Worm (Caenorhabditis elegans) whole organism, young adult: ENCODE data around the gene F42G4.5.

ENCODE experiments used
- C06A6.2 ChIP-seq: fragments of 200-800 bp; sonication (Bioruptor generic); conservative IDR thresholded peaks from 2 replicates; pipeline ENCODE4 v1.3.6; 2022; ENCODE audit warnings: missing genetic modification characterization, missing compliant biosample characterization
- D2030.7 ChIP-seq: fragments of 200-800 bp; sonication (Bioruptor generic); IDR thresholded peaks from 2 replicates; pipeline ENCODE4 v1.3.6; 2022; ENCODE audit warnings: missing genetic modification reagents, missing genetic modification characterization, missing compliant biosample characterization
- F52B5.7 ChIP-seq: sonication (generic microtip); optimal IDR thresholded peaks from 2 replicates; lab custom pipeline; 2016; ENCODE audit warnings: mild to moderate bottlenecking, missing genetic modification characterization, missing compliant biosample characterization
- F57A8.1 ChIP-seq: fragments of 200-800 bp; sonication (Bioruptor generic); optimal IDR thresholded peaks from 2 replicates; lab custom pipeline; 2018; ENCODE audit warnings: mild to moderate bottlenecking, missing genetic modification characterization, moderate library complexity, missing compliant biosample characterization
- F57C9.4 ChIP-seq: sonication (generic microtip); optimal IDR thresholded peaks from 2 replicates; lab custom pipeline; 2017; ENCODE audit warnings: mild to moderate bottlenecking, missing genetic modification characterization, missing compliant biosample characterization
- K11D2.4 ChIP-seq: fragments of 200-800 bp; sonication (Bioruptor generic); IDR thresholded peaks from 2 replicates; pipeline ENCODE4 v1.3.6; 2022; ENCODE audit warnings: missing genetic modification reagents, missing genetic modification characterization, missing compliant biosample characterization
- K12H6.12 ChIP-seq: fragments of 200-800 bp; sonication (Bioruptor generic); optimal IDR thresholded peaks from 2 replicates; lab custom pipeline; 2018; ENCODE audit warnings: mild to moderate bottlenecking, missing genetic modification characterization, missing compliant biosample characterization
- Y53F4B.3 ChIP-seq: fragments of 200-800 bp; sonication (Bioruptor generic); IDR thresholded peaks from 2 replicates; pipeline ENCODE4 v1.3.6; 2022; ENCODE audit warnings: missing genetic modification reagents, missing genetic modification characterization, missing compliant biosample characterization
- ama-1 ChIP-seq, 3 experiments: fragments of 150-350 bp in 1 of 3; sonication (generic microtip) in 2 of 3; optimal IDR thresholded peaks; 2 replicates each; lab custom pipeline; 2014 to 2018; ENCODE audit warnings: missing biosample characterization in 2 of 3, missing genetic modification characterization in 2 of 3, missing genetic modification reagents in 2 of 3
- aptf-2 ChIP-seq: fragments of 200-800 bp; sonication (Bioruptor generic); conservative IDR thresholded peaks from 2 replicates; pipeline ENCODE4 v1.3.6; 2022; ENCODE audit warnings: missing genetic modification reagents, missing genetic modification characterization, missing compliant biosample characterization
- aptf-3 ChIP-seq: fragments of 200-800 bp; sonication (Bioruptor generic); IDR thresholded peaks from 2 replicates; pipeline ENCODE4 v1.3.6; 2022; ENCODE audit warnings: missing genetic modification characterization, missing compliant biosample characterization
- atf-7 ChIP-seq: sonication (generic microtip); optimal IDR thresholded peaks from 2 replicates; lab custom pipeline; 2017; ENCODE audit warnings: mild to moderate bottlenecking, missing genetic modification characterization, missing compliant biosample characterization
- attf-3 ChIP-seq: fragments of 200-800 bp; sonication (Bioruptor generic); conservative IDR thresholded peaks from 2 replicates; pipeline ENCODE4 v1.3.6; 2022; ENCODE audit warnings: missing genetic modification reagents, missing genetic modification characterization, missing compliant biosample characterization
- cebp-1 ChIP-seq, 2 experiments: fragments of 200-800 bp in 1 of 2; sonication (Bioruptor generic) in 1 of 2; sonication (generic microtip) in 1 of 2; IDR thresholded peaks in 1 of 2; optimal IDR thresholded peaks in 1 of 2; 2 replicates each; pipeline versions ENCODE4 v1.3.6 to Lab custom; 2017 to 2022; ENCODE audit warnings: missing compliant biosample characterization in 2 of 2, missing genetic modification characterization in 2 of 2, mild to moderate bottlenecking in 1 of 2, missing genetic modification reagents in 1 of 2, moderate library complexity in 1 of 2
- ceh-58 ChIP-seq: fragments of 200-800 bp; sonication (Bioruptor generic); IDR thresholded peaks from 2 replicates; pipeline ENCODE4 v1.3.6; 2022; ENCODE audit warnings: missing genetic modification characterization, missing compliant biosample characterization
- ceh-79 ChIP-seq: sonication (generic microtip); optimal IDR thresholded peaks from 2 replicates; lab custom pipeline; 2017; ENCODE audit warnings: mild to moderate bottlenecking, missing genetic modification characterization, missing compliant biosample characterization
- dpff-1 ChIP-seq: sonication (generic microtip); optimal IDR thresholded peaks from 2 replicates; lab custom pipeline; 2017; ENCODE audit warnings: mild to moderate bottlenecking, missing genetic modification characterization, missing compliant biosample characterization
- egl-18 ChIP-seq: fragments of 200-800 bp; sonication (Bioruptor generic); IDR thresholded peaks from 2 replicates; pipeline ENCODE4 v1.3.6; 2022; ENCODE audit warnings: missing genetic modification reagents, missing genetic modification characterization, missing compliant biosample characterization
- egl-44 ChIP-seq: fragments of 200-800 bp; sonication (Bioruptor generic); IDR thresholded peaks from 2 replicates; pipeline ENCODE4 v1.3.6; 2022; ENCODE audit warnings: missing genetic modification reagents, missing genetic modification characterization, missing compliant biosample characterization
- egrh-3 ChIP-seq: fragments of 200-800 bp; sonication (Bioruptor generic); IDR thresholded peaks from 2 replicates; pipeline ENCODE4 v1.3.6; 2022; ENCODE audit warnings: missing genetic modification reagents, missing genetic modification characterization, missing compliant biosample characterization
- him-1 ChIP-seq: sonication (generic microtip); optimal IDR thresholded peaks from 2 replicates; lab custom pipeline; 2016; ENCODE audit warnings: missing genotype, missing genetic modification reagents, missing genetic modification characterization, missing compliant biosample characterization
- hlh-26 ChIP-seq: fragments of 200-800 bp; sonication (Bioruptor generic); conservative IDR thresholded peaks from 2 replicates; pipeline ENCODE4 v1.3.6; 2022; ENCODE audit warnings: missing genetic modification reagents, missing genetic modification characterization, missing compliant biosample characterization
- let-526 ChIP-seq: fragments of 200-800 bp; sonication (Bioruptor generic); IDR thresholded peaks from 2 replicates; pipeline ENCODE4 v1.3.6; 2022; ENCODE audit warnings: missing genetic modification reagents, missing genetic modification characterization, missing compliant biosample characterization
- lin-35 ChIP-seq, 3 experiments: fragments of 150-350 bp in 2 of 3; sonication (generic microtip) in 1 of 3; optimal IDR thresholded peaks; 2 replicates each; lab custom pipeline; 2014 to 2018; ENCODE audit warnings: missing biosample characterization in 3 of 3, missing genetic modification characterization in 3 of 3, missing genetic modification reagents in 3 of 3
- lsy-27 ChIP-seq: sonication (generic microtip); optimal IDR thresholded peaks from 2 replicates; lab custom pipeline; 2017; ENCODE audit warnings: missing genetic modification characterization, mild to moderate bottlenecking, missing compliant biosample characterization, antibody characterized with exemption, missing genotype, borderline replicate concordance; ENCODE audit not compliant: insufficient read depth
- madf-3 ChIP-seq: fragments of 200-800 bp; sonication (Bioruptor generic); IDR thresholded peaks from 2 replicates; pipeline ENCODE4 v1.3.6; 2022; ENCODE audit warnings: missing genetic modification reagents, missing genetic modification characterization, missing compliant biosample characterization
- mel-28 ChIP-seq: sonication (generic microtip); optimal IDR thresholded peaks from 2 replicates; lab custom pipeline; 2016; ENCODE audit warnings: borderline replicate concordance, mild to moderate bottlenecking, missing genetic modification characterization, missing compliant biosample characterization
- nfya-2 ChIP-seq: fragments of 200-800 bp; sonication (Bioruptor generic); IDR thresholded peaks from 2 replicates; pipeline ENCODE4 v1.3.6; 2022; ENCODE audit warnings: missing genetic modification reagents, missing genetic modification characterization, missing compliant biosample characterization
- nfyb-1 ChIP-seq: fragments of 200-800 bp; sonication (Bioruptor generic); IDR thresholded peaks from 2 replicates; pipeline ENCODE4 v1.3.6; 2022; ENCODE audit warnings: missing genetic modification reagents, missing genetic modification characterization, missing compliant biosample characterization
- rcor-1 ChIP-seq: fragments of 200-800 bp; sonication (Bioruptor generic); IDR thresholded peaks from 2 replicates; pipeline ENCODE4 v1.3.6; 2022; ENCODE audit warnings: missing genetic modification reagents, missing genetic modification characterization, missing compliant biosample characterization
- somi-1 ChIP-seq: fragments of 200-800 bp; sonication (Bioruptor generic); optimal IDR thresholded peaks from 2 replicates; lab custom pipeline; 2018; ENCODE audit warnings: mild to moderate bottlenecking, missing genetic modification characterization, missing compliant biosample characterization
- sptf-2 ChIP-seq: fragments of 200-800 bp; sonication (Bioruptor generic); optimal IDR thresholded peaks from 2 replicates; lab custom pipeline; 2018; ENCODE audit warnings: mild to moderate bottlenecking, missing genetic modification characterization, missing compliant biosample characterization
- zfh-2 ChIP-seq: fragments of 200-800 bp; sonication (Bioruptor generic); conservative IDR thresholded peaks from 2 replicates; pipeline ENCODE4 v1.3.6; 2022; ENCODE audit warnings: missing genetic modification reagents, missing genetic modification characterization, missing compliant biosample characterization
- zim-3 ChIP-seq: sonication (generic microtip); optimal IDR thresholded peaks from 2 replicates; lab custom pipeline; 2017; ENCODE audit warnings: mild to moderate bottlenecking, missing genetic modification characterization, moderate library complexity, missing compliant biosample characterization
- ztf-26 ChIP-seq: sonication (generic microtip); optimal IDR thresholded peaks from 2 replicates; lab custom pipeline; 2017; ENCODE audit warnings: missing genetic modification characterization, missing compliant biosample characterization
- ztf-28 ChIP-seq: fragments of 200-800 bp; sonication (Bioruptor generic); IDR thresholded peaks from 2 replicates; pipeline ENCODE4 v1.3.6; 2022; ENCODE audit warnings: missing genetic modification reagents, missing genetic modification characterization, missing compliant biosample characterization
- ztf-3 ChIP-seq: fragments of 200-800 bp; sonication (Bioruptor generic); optimal IDR thresholded peaks from 2 replicates; lab custom pipeline; 2018; ENCODE audit warnings: mild to moderate bottlenecking, missing genetic modification characterization, missing compliant biosample characterization

The F42G4.5 gene

ce11 chrII:13065251-13065650 lies 8.0 kb upstream of the F42G4.5 start:
- no peak for TF ChIP-seq attf-3 (GFP tag; lab: Robert Waterston, UW)
- no peak for TF ChIP-seq D2030.7 (GFP tag; lab: Robert Waterston, UW)
- TF ChIP-seq K11D2.4 (GFP tag; lab: Robert Waterston, UW), result no peak
- TF ChIP-seq let-526 (GFP tag; lab: Robert Waterston, UW), result no peak
- no peak for TF ChIP-seq somi-1
- no peak for TF ChIP-seq him-1
- no peak for TF ChIP-seq sptf-2 (GFP tag; lab: Kevin White, UChicago)
- no peak for TF ChIP-seq egl-44
- no peak for TF ChIP-seq ztf-3 (GFP tag; lab: Kevin White, UChicago)
- TF ChIP-seq C06A6.2, result no peak
- TF ChIP-seq K12H6.12, result no peak
- TF ChIP-seq ceh-58 (GFP tag; lab: Robert Waterston, UW), result no peak
- no peak for TF ChIP-seq dpff-1
- TF ChIP-seq zim-3 (tag; lab: Kevin White, UChicago), result no peak

ce11 chrII:13066777-13067290 lies 6.4 kb upstream of the F42G4.5 start:
- TF ChIP-seq atf-7 (tag; lab: Kevin White, UChicago) (no peak), cebp-1 (GFP tag; IDR thresholded peaks at IDR 0.05; lab: Robert Waterston, UW) (no peak), cebp-1 (tag; optimal IDR thresholded peaks at IDR 0.05; lab: Kevin White, UChicago) (peak; percentile 13), K11D2.4 (GFP tag; lab: Robert Waterston, UW) (0 out of 2 replicates have a peak, but pooled peaks have one; percentile 36), aptf-2 (no peak), zfh-2 (GFP tag; lab: Robert Waterston, UW) (peak; percentile 94), egl-44 (0 out of 2 replicates have a peak, but pooled peaks have one; percentile 19), egrh-3 (GFP tag; lab: Robert Waterston, UW) (peak; percentile 87), lin-35 (GFP tag; optimal IDR thresholded peaks at IDR 0.05; lab: Kevin White, UChicago) (no peak), lsy-27 (no peak), Y53F4B.3 (no peak)
- TF ChIP-seq, all 124 proteins: peak for 5

ce11 chrII:13073742-13074141 lies 462 bp downstream of the F42G4.5 start:
- no peak for TF ChIP-seq nfya-2 (GFP tag; lab: Robert Waterston, UW)
- TF ChIP-seq zfh-2 (GFP tag; lab: Robert Waterston, UW), result no peak
- TF ChIP-seq F57A8.1 (GFP tag; lab: Kevin White, UChicago), result no peak
- TF ChIP-seq ceh-79 (tag; lab: Kevin White, UChicago), result no peak
- TF ChIP-seq egl-18 (GFP tag; lab: Robert Waterston, UW), result no peak
- no peak for TF ChIP-seq aptf-3
- TF ChIP-seq madf-3 (GFP tag; lab: Robert Waterston, UW), result no peak
- no peak for TF ChIP-seq ama-1 (optimal IDR thresholded peaks at IDR 0.05; lab: Kevin White, UChicago)
- no peak for TF ChIP-seq ama-1 (GFP tag; optimal IDR thresholded peaks at IDR 0.05; lab: Kevin White, UChicago)
- no peak for TF ChIP-seq hlh-26 (GFP tag; lab: Robert Waterston, UW)
- TF ChIP-seq Y53F4B.3, result no peak
- TF ChIP-seq ztf-28 (GFP tag; lab: Robert Waterston, UW), result no peak
- no peak for TF ChIP-seq ztf-26
- TF ChIP-seq nfyb-1, result no peak
- no peak for TF ChIP-seq mel-28 (tag; lab: Kevin White, UChicago)
- no peak for TF ChIP-seq rcor-1 (GFP tag; lab: Robert Waterston, UW)
- no peak for TF ChIP-seq F52B5.7 (tag; lab: Kevin White, UChicago)
- TF ChIP-seq ceh-58 (GFP tag; lab: Robert Waterston, UW), result no peak
- no peak for TF ChIP-seq him-1
- no peak for TF ChIP-seq F57C9.4
